Worm (Caenorhabditis elegans): ENCODE data around the gene pqn-10.

The pqn-10 gene

DNA sequence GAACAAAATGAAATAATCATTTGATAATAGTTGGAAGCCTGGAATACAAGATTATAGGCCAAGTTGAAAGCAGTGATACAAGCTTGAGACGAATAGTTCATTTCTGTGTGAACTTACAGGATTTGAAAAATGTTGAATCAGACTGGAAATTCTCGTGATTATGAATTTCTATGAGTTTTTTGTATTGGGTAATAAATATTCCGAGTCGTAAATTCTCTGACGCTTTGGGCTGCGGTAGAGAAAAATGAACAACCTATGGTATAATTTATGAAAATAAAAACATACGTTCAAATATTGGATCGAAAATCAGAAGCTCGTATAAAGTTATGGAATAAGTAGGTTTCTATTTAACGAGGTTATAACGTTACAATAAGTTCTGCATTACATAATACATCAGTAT is 35.2 kb upstream of the pqn-10 start, which contains the start of gene srb-11:
srb-11 (minus strand) TSS at position 101 of the 400 bp plus-strand sequence.
- TF ChIP-seq tbx-37 (GFP tag; conservative IDR thresholded peaks at IDR 0.05) (no peak), ceh-36 (tag; optimal IDR thresholded peaks at IDR 0.05) (no peak), hnd-1 (tag; optimal IDR thresholded peaks at IDR 0.05) (no peak), scrt-1 (GFP tag; IDR thresholded peaks at IDR 0.05) (no peak), sea-1 (GFP tag; conservative IDR thresholded peaks at IDR 0.05) (no peak), pes-1 (GFP tag; IDR thresholded peaks at IDR 0.05) (no peak)

DNA sequence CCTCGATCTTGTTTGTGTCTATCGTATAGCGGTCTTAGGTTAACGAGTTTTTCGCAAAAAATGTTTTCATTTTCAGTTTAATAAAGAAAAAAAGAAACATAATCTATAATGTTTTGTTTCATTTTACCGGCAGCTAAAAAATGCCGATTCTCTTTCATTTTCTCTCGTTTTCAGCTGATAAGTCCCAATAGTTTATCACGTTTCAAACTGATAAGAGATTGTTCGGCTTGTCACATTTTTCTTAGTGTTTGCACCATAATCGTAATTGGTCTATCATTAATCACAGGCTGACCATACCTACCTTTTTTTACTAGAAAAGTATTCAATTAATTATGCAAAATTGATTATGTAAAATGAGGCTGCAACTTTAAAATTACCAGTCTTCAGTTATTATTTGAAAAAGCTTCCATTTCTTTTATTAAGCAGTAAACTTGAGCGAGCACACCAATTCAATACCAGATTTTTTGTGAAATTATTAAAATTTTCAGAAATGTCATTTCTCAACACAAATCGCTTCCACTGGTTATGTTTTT is 32.7 kb upstream of the pqn-10 start, which contains the start of gene F23F12.13:
F23F12.13 (plus strand) TSS at position 483 of the 533 bp plus-strand sequence.
- TF ChIP-seq hnd-1 (tag; optimal IDR thresholded peaks at IDR 0.05) (no peak), scrt-1 (GFP tag; IDR thresholded peaks at IDR 0.05) (no peak), flt-1 (GFP tag; IDR thresholded peaks at IDR 0.05) (no peak), ama-1 (optimal IDR thresholded peaks at IDR 0.05) (no peak), sea-1 (GFP tag; conservative IDR thresholded peaks at IDR 0.05) (no peak), aly-1 (tag; optimal IDR thresholded peaks at IDR 0.05) (no peak), F13C5.2 (tag; optimal IDR thresholded peaks at IDR 0.05) (no peak), hmbx-1 (tag; optimal IDR thresholded peaks at IDR 0.05) (no peak), pes-1 (GFP tag; IDR thresholded peaks at IDR 0.05) (no peak), ets-7 (tag; optimal IDR thresholded peaks at IDR 0.05) (no peak), ceh-13 (GFP tag; optimal IDR thresholded peaks at IDR 0.05) (no peak), ceh-36 (tag; optimal IDR thresholded peaks at IDR 0.05) (no peak), tbx-11 (GFP tag; IDR thresholded peaks at IDR 0.05) (no peak)

DNA sequence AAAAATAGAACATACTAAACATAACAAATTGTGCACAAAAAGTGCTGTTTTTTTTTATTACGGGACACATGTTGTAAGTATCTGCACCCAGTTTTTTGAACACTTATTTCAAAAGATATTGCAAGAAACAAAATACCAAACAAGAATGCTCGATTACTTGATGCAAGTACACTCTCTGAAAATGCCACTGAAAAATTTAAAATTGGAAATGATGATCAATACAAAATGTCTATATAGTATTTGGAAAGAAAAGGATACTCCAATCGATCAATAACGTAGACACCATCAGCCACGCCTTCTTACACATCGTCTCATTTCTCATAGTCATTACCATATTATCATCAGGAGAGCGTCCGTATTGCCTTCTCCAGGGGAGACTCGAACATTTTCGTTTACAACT is 29.8 kb upstream of the pqn-10 start, which contains the start of gene sdz-15:
sdz-15 (plus strand) TSS at position 301 of the 400 bp plus-strand sequence.
- no peak for TF ChIP-seq hmbx-1 (tag; optimal IDR thresholded peaks at IDR 0.05)
- no peak for TF ChIP-seq tra-4 (tag; optimal IDR thresholded peaks at IDR 0.05)
- TF ChIP-seq ceh-13 (GFP tag; optimal IDR thresholded peaks at IDR 0.05) = no peak
- no peak for TF ChIP-seq aly-1 (tag; optimal IDR thresholded peaks at IDR 0.05)
- TF ChIP-seq flt-1 (GFP tag; IDR thresholded peaks at IDR 0.05) = no peak
- no peak for TF ChIP-seq tbx-37 (GFP tag; conservative IDR thresholded peaks at IDR 0.05)
- no peak for TF ChIP-seq ceh-36 (tag; optimal IDR thresholded peaks at IDR 0.05)
- no peak for TF ChIP-seq ets-7 (tag; optimal IDR thresholded peaks at IDR 0.05)
- no peak for TF ChIP-seq tbx-11 (GFP tag; IDR thresholded peaks at IDR 0.05)
- TF ChIP-seq pes-1 (GFP tag; IDR thresholded peaks at IDR 0.05) = no peak
- no peak for TF ChIP-seq scrt-1 (GFP tag; IDR thresholded peaks at IDR 0.05)
- no peak for TF ChIP-seq F13C5.2 (tag; optimal IDR thresholded peaks at IDR 0.05)
- TF ChIP-seq ama-1 (optimal IDR thresholded peaks at IDR 0.05) = no peak
- no peak for TF ChIP-seq sea-1 (GFP tag; conservative IDR thresholded peaks at IDR 0.05)
- no peak for TF ChIP-seq hnd-1 (tag; optimal IDR thresholded peaks at IDR 0.05)
- no peak for TF ChIP-seq B0310.2 (tag; optimal IDR thresholded peaks at IDR 0.05)
- TF ChIP-seq hmg-4 (GFP tag; optimal IDR thresholded peaks at IDR 0.05) = no peak

DNA sequence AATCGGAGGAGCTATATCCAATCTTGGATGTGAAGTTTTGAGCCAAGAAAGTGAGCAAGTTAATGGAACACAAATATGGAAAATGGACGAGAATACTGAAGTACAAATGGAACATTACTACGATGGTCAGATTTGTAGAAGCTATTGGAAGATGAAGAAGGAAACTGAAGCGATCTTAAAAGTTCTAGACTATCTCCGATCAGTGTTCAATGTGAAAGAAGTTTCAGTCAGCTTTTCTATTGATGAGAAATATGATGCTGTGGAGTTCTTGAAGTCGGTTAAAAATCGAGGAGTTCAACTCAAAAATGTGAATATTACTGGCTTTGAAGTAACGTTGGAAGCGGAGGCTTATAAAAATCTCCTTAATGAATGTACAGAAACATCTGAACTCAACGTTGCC is 28.9 kb upstream of the pqn-10 start:
- no peak for TF ChIP-seq B0310.2 (tag; optimal IDR thresholded peaks at IDR 0.05)

DNA sequence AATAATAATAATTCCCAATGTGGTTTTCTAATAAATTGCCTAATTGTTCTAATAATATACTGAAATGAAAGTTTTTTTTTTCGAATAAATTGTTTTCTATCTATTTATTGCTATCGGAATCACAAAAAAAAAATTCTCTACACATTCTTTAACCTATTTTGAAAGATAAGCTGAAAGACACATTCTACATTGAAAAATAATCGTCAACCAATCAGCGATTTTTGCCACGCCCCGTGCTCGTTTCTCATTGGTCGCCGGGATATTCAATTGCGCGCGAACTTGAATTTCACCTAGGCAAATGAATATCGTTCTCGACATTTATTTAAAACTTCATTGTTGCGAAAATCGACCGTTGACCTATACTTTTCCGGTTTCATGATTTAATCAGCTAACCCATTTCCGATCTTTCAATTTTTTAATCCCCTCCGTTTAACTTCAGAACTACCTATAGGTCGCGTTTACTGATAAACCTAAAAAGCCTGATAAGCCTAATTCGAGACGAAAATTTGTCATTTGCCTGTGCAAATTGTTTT is 27.9 kb upstream of the pqn-10 start, which contains the start of gene F23F12.3:
F23F12.3 (plus strand) TSS at position 483 of the 533 bp plus-strand sequence.
- TF ChIP-seq hmg-4 (GFP tag; optimal IDR thresholded peaks at IDR 0.05) (no peak), ets-7 (tag; optimal IDR thresholded peaks at IDR 0.05) (no peak), tbx-11 (GFP tag; IDR thresholded peaks at IDR 0.05) (no peak), aly-1 (tag; optimal IDR thresholded peaks at IDR 0.05) (no peak)

DNA sequence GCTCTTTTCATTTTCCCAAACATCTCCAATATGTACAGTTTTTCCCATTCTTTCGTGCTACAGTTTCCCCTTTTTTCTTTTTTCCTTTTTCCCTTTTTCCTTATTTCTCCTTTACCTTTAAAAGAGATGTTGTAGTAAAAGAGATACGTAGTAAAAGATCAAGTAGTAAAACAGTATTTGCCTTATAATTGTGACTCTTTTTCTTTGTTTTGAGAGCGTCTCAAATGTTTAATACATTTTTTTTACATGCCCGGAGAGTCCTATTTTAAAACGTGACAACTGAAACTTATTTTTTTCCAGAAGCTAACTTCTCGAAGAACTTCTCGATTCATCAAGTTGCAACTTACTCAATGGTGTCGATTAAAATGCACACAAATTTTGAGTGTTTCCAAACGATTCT is 20.2 kb upstream of the pqn-10 start, which contains the start of gene F23F12.12:
F23F12.12 (plus strand) TSS at position 301 of the 400 bp plus-strand sequence.
- TF ChIP-seq tra-4 (tag; optimal IDR thresholded peaks at IDR 0.05) (no peak), hmbx-1 (tag; optimal IDR thresholded peaks at IDR 0.05) (no peak), pes-1 (GFP tag; IDR thresholded peaks at IDR 0.05) (no peak), tbx-11 (GFP tag; IDR thresholded peaks at IDR 0.05) (no peak), ceh-36 (tag; optimal IDR thresholded peaks at IDR 0.05) (no peak), sea-1 (GFP tag; conservative IDR thresholded peaks at IDR 0.05) (no peak), flt-1 (GFP tag; IDR thresholded peaks at IDR 0.05) (no peak)

DNA sequence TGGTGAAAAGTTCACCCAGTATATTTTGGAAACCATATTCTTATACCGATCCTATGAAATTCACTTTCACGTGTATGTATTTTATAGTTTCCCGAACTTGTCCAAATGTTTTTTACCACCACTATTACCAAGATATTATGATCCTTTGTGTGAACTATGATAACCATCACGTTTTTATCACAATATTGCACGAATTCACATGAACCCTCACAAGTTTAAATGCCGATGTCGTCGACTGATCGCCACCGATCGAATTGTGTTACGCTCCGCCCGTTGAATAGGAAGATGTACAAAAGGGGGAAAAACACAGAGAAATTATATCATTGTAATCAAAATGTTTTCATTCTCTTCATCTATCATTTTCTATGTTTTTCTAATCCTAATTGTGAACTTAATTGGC is 19.7 kb upstream of the pqn-10 start:
- no peak for TF ChIP-seq ets-7 (tag; optimal IDR thresholded peaks at IDR 0.05)
- no peak for TF ChIP-seq ama-1 (optimal IDR thresholded peaks at IDR 0.05)
- TF ChIP-seq scrt-1 (GFP tag; IDR thresholded peaks at IDR 0.05) = no peak

DNA sequence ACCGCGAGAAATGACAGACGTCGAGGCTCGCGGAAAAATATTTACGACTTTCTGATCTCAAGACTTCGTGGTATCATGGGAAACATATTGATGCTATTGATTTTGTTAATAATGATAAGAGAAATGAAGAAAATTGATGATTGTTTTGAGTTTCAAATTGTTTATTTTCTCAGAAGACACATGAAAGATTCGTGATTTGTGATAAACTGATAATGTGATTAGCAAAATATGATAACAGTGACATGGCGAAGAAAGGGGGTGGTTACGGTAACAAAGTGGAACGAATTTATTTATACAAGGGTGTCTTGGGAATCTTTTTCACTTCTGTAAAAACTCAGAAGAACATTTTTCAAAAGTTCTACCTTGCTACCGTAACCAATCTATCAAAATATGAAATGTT is 18.7 kb upstream of the pqn-10 start:
- no peak for TF ChIP-seq hmbx-1 (tag; optimal IDR thresholded peaks at IDR 0.05)
- TF ChIP-seq flt-1 (GFP tag; IDR thresholded peaks at IDR 0.05) = no peak
- TF ChIP-seq B0310.2 (tag; optimal IDR thresholded peaks at IDR 0.05) = no peak
- no peak for TF ChIP-seq ama-1 (optimal IDR thresholded peaks at IDR 0.05)
- TF ChIP-seq ceh-13 (GFP tag; optimal IDR thresholded peaks at IDR 0.05) = no peak
- TF ChIP-seq aly-1 (tag; optimal IDR thresholded peaks at IDR 0.05) = no peak
- no peak for TF ChIP-seq ceh-36 (tag; optimal IDR thresholded peaks at IDR 0.05)
- TF ChIP-seq ets-7 (tag; optimal IDR thresholded peaks at IDR 0.05) = no peak
- no peak for TF ChIP-seq pes-1 (GFP tag; IDR thresholded peaks at IDR 0.05)
- TF ChIP-seq F13C5.2 (tag; optimal IDR thresholded peaks at IDR 0.05) = no peak
- no peak for TF ChIP-seq hmg-4 (GFP tag; optimal IDR thresholded peaks at IDR 0.05)
- no peak for TF ChIP-seq scrt-1 (GFP tag; IDR thresholded peaks at IDR 0.05)
- no peak for TF ChIP-seq hnd-1 (tag; optimal IDR thresholded peaks at IDR 0.05)
- no peak for TF ChIP-seq sea-1 (GFP tag; conservative IDR thresholded peaks at IDR 0.05)
- no peak for TF ChIP-seq tra-4 (tag; optimal IDR thresholded peaks at IDR 0.05)

Measured in whole organism, early embryonic.